Worm (Caenorhabditis elegans) whole organism, early embryonic: ENCODE measurements around the gene bet-2.

Source experiments
- B0310.2 ChIP-seq: sonication (generic microtip); optimal IDR thresholded peaks from 2 replicates; lab custom pipeline; 2016; ENCODE audit warnings: mild to moderate bottlenecking, missing genetic modification characterization, missing compliant biosample characterization
- F13C5.2 ChIP-seq: sonication (generic microtip); optimal IDR thresholded peaks from 2 replicates; lab custom pipeline; 2017; ENCODE audit warnings: mild to moderate bottlenecking, missing genetic modification characterization, inconsistent platforms, missing compliant biosample characterization
- aly-1 ChIP-seq: sonication (generic microtip); optimal IDR thresholded peaks from 2 replicates; lab custom pipeline; 2016; ENCODE audit warnings: missing genetic modification characterization, missing compliant biosample characterization
- ama-1 ChIP-seq: fragments of 150-350 bp; optimal IDR thresholded peaks from 2 replicates; lab custom pipeline; 2014
- ceh-13 ChIP-seq: fragments of 200-800 bp; sonication (Bioruptor generic); optimal IDR thresholded peaks from 2 replicates; lab custom pipeline; 2018; ENCODE audit warnings: mild to moderate bottlenecking, missing genetic modification characterization, missing compliant biosample characterization
- ceh-36 ChIP-seq: sonication (generic microtip); optimal IDR thresholded peaks from 2 replicates; lab custom pipeline; 2016; ENCODE audit warnings: missing genetic modification characterization, inconsistent platforms, missing compliant biosample characterization
- ets-7 ChIP-seq: sonication (generic microtip); optimal IDR thresholded peaks from 2 replicates; lab custom pipeline; 2016; ENCODE audit warnings: missing genotype, missing genetic modification characterization, missing compliant biosample characterization
- flt-1 ChIP-seq: fragments of 200-800 bp; sonication (Bioruptor generic); IDR thresholded peaks from 2 replicates; pipeline ENCODE4 v1.3.6; 2022; ENCODE audit warnings: missing genetic modification characterization, missing compliant biosample characterization
- hmbx-1 ChIP-seq: sonication (generic microtip); optimal IDR thresholded peaks from 2 replicates; lab custom pipeline; 2016; ENCODE audit warnings: mild to moderate bottlenecking, missing genetic modification characterization, missing compliant biosample characterization
- hmg-4 ChIP-seq: fragments of 200-800 bp; sonication (Bioruptor generic); optimal IDR thresholded peaks from 2 replicates; lab custom pipeline; 2018; ENCODE audit warnings: mild to moderate bottlenecking, missing genetic modification characterization, missing compliant biosample characterization
- hnd-1 ChIP-seq: sonication (generic microtip); optimal IDR thresholded peaks from 2 replicates; lab custom pipeline; 2016; ENCODE audit warnings: missing genetic modification characterization, missing compliant biosample characterization
- pes-1 ChIP-seq: fragments of 200-800 bp; sonication (Bioruptor generic); IDR thresholded peaks from 2 replicates; pipeline ENCODE4 v1.3.6; 2022; ENCODE audit warnings: missing genetic modification reagents, missing genetic modification characterization, missing compliant biosample characterization
- scrt-1 ChIP-seq: fragments of 200-800 bp; sonication (Bioruptor generic); IDR thresholded peaks from 2 replicates; pipeline ENCODE4 v1.3.6; 2022; ENCODE audit warnings: missing genetic modification characterization, missing compliant biosample characterization
- sea-1 ChIP-seq: fragments of 200-800 bp; sonication (Bioruptor generic); conservative IDR thresholded peaks from 2 replicates; pipeline ENCODE4 v1.3.6; 2022; ENCODE audit warnings: missing genetic modification characterization, missing compliant biosample characterization
- tbx-11 ChIP-seq: fragments of 200-800 bp; sonication (Bioruptor generic); IDR thresholded peaks from 2 replicates; pipeline ENCODE4 v1.3.6; 2022; ENCODE audit warnings: missing genetic modification characterization, missing compliant biosample characterization
- tbx-37 ChIP-seq: fragments of 200-800 bp; sonication (Bioruptor generic); conservative IDR thresholded peaks from 2 replicates; pipeline ENCODE4 v1.3.6; 2022; ENCODE audit warnings: missing genetic modification reagents, missing genetic modification characterization, missing compliant biosample characterization
- tra-4 ChIP-seq: sonication (generic microtip); optimal IDR thresholded peaks from 2 replicates; lab custom pipeline; 2017; ENCODE audit warnings: missing genetic modification characterization, missing compliant biosample characterization

bet-2 gene

ce11 chrX:10569185-10569584 lies at the start of gene bet-2:
Gene bet-2, plus strand, starts transcription at chrX:10569273.
- no peak for TF ChIP-seq scrt-1 (GFP tag; lab: Robert Waterston, UW)
- TF ChIP-seq ceh-36, result no peak

- TF ChIP-seq scrt-1 (GFP tag; lab: Robert Waterston, UW) (no peak), ceh-36 (no peak), sea-1 (GFP tag; lab: Robert Waterston, UW) (no peak), tbx-37 (GFP tag; lab: Robert Waterston, UW) (no peak), pes-1 (GFP tag; lab: Robert Waterston, UW) (no peak), hnd-1 (tag; lab: Kevin White, UChicago) (no peak), hmbx-1 (tag; lab: Kevin White, UChicago) (no peak), ceh-13 (no peak), F13C5.2 (tag; lab: Kevin White, UChicago) (no peak), ama-1 (lab: Kevin White, UChicago) (no peak), aly-1 (no peak), ets-7 (tag; lab: Kevin White, UChicago) (no peak), tra-4 (no peak), flt-1 (GFP tag; lab: Robert Waterston, UW) (no peak), B0310.2 (tag; lab: Kevin White, UChicago) (no peak), hmg-4 (GFP tag; lab: Kevin White, UChicago) (no peak), tbx-11 (GFP tag; lab: Robert Waterston, UW) (no peak)
Observed at ce11 chrX:10520185-10520584, 48.9 kb upstream of the bet-2 start.

ce11 chrX:10521313-10521712 lies 47.8 kb upstream of the bet-2 start, which contains the start of gene F14F3.4:
Gene F14F3.4, minus strand, starts transcription at chrX:10521413.
- no peak for TF ChIP-seq ceh-36
- TF ChIP-seq tra-4, result no peak
- no peak for TF ChIP-seq sea-1 (GFP tag; lab: Robert Waterston, UW)
- TF ChIP-seq ets-7 (tag; lab: Kevin White, UChicago), result no peak
- no peak for TF ChIP-seq ceh-13
- TF ChIP-seq tbx-37 (GFP tag; lab: Robert Waterston, UW), result no peak
- no peak for TF ChIP-seq pes-1 (GFP tag; lab: Robert Waterston, UW)
- TF ChIP-seq aly-1, result no peak
- TF ChIP-seq hmg-4 (GFP tag; lab: Kevin White, UChicago), result no peak
- no peak for TF ChIP-seq tbx-11 (GFP tag; lab: Robert Waterston, UW)
- TF ChIP-seq hnd-1 (tag; lab: Kevin White, UChicago), result no peak

- no peak for TF ChIP-seq tbx-37 (GFP tag; lab: Robert Waterston, UW)
- no peak for TF ChIP-seq aly-1
- no peak for TF ChIP-seq tra-4
- TF ChIP-seq tbx-11 (GFP tag; lab: Robert Waterston, UW), result 0 out of 2 replicates have a peak, but pooled peaks have one; percentile 19
- no peak for TF ChIP-seq ceh-13
- peak; percentile 45 for TF ChIP-seq F13C5.2 (tag; lab: Kevin White, UChicago)
- no peak for TF ChIP-seq sea-1 (GFP tag; lab: Robert Waterston, UW)
- 0 out of 2 replicates have a peak, but pooled peaks have one; percentile 34 for TF ChIP-seq scrt-1 (GFP tag; lab: Robert Waterston, UW)
- no peak for TF ChIP-seq pes-1 (GFP tag; lab: Robert Waterston, UW)
- peak; percentile 49 for TF ChIP-seq hmg-4 (GFP tag; lab: Kevin White, UChicago)
- TF ChIP-seq hmbx-1 (tag; lab: Kevin White, UChicago), result no peak
Observed at ce11 chrX:10524483-10524948, 44.6 kb upstream of the bet-2 start, which contains the start of the genes mboa-7 and git-1. Gene mboa-7, minus strand, starts transcription at chrX:10524565. Gene git-1, plus strand, starts transcription at chrX:10524898.

ce11 chrX:10527414-10527813 lies 41.7 kb upstream of the bet-2 start:
- TF ChIP-seq hnd-1 (tag; lab: Kevin White, UChicago), result no peak
- TF ChIP-seq hmbx-1 (tag; lab: Kevin White, UChicago), result no peak
- no peak for TF ChIP-seq flt-1 (GFP tag; lab: Robert Waterston, UW)
- TF ChIP-seq scrt-1 (GFP tag; lab: Robert Waterston, UW), result no peak

- TF ChIP-seq B0310.2 (tag; lab: Kevin White, UChicago) (no peak), sea-1 (GFP tag; lab: Robert Waterston, UW) (no peak), aly-1 (no peak), hmg-4 (GFP tag; lab: Kevin White, UChicago) (no peak), tbx-37 (GFP tag; lab: Robert Waterston, UW) (no peak), ceh-36 (no peak), ama-1 (lab: Kevin White, UChicago) (no peak), hmbx-1 (tag; lab: Kevin White, UChicago) (no peak)
Observed at ce11 chrX:10528993-10529392, 40.1 kb upstream of the bet-2 start, which contains the start of the genes F14F3.5 and slcf-1. Gene F14F3.5, minus strand, starts transcription at chrX:10529226. Gene slcf-1, plus strand, starts transcription at chrX:10529294.

ce11 chrX:10532180-10532833 lies 36.8 kb upstream of the bet-2 start:
- TF ChIP-seq tbx-37 (GFP tag; lab: Robert Waterston, UW) (no peak), ceh-13 (no peak), sea-1 (GFP tag; lab: Robert Waterston, UW) (no peak), tra-4 (no peak), ceh-36 (no peak), F13C5.2 (tag; lab: Kevin White, UChicago) (no peak), aly-1 (no peak), hmg-4 (GFP tag; lab: Kevin White, UChicago) (no peak), ets-7 (tag; lab: Kevin White, UChicago) (no peak)

ce11 chrX:10533447-10533846 lies 35.6 kb upstream of the bet-2 start, which contains the start of gene glo-3:
Gene glo-3, plus strand, starts transcription at chrX:10533699.
- no peak for TF ChIP-seq scrt-1 (GFP tag; lab: Robert Waterston, UW)
- TF ChIP-seq ets-7 (tag; lab: Kevin White, UChicago), result no peak
- TF ChIP-seq hmg-4 (GFP tag; lab: Kevin White, UChicago), result no peak
- no peak for TF ChIP-seq ama-1 (lab: Kevin White, UChicago)
- TF ChIP-seq ceh-13, result no peak
- TF ChIP-seq B0310.2 (tag; lab: Kevin White, UChicago), result no peak
